Worm (Caenorhabditis elegans): ENCODE results near the gene T23D5.3.
"Not testable (repeated sequence)": the region's sequence is repeated elsewhere in the genome, so short reads cannot be mapped to it uniquely, and the experiment has no call there.

- not testable (repeated sequence) for TF ChIP-seq elt-1 (tag; optimal IDR thresholded peaks at IDR 0.05); ceh-16 (tag; optimal IDR thresholded peaks at IDR 0.05); nhr-77 (tag; optimal IDR thresholded peaks at IDR 0.05); unc-39 (tag; optimal IDR thresholded peaks at IDR 0.05); nhr-6 (tag; optimal IDR thresholded peaks at IDR 0.05); unc-62 (GFP tag; optimal IDR thresholded peaks at IDR 0.05); nhr-12 (tag; optimal IDR thresholded peaks at IDR 0.05); ama-1 (optimal IDR thresholded peaks at IDR 0.05); unc-55 (GFP tag; optimal IDR thresholded peaks at IDR 0.05); dmd-4 (tag; optimal IDR thresholded peaks at IDR 0.05)
Observed at ce11 chrV:15754731-15755130, 21.3 kb upstream of the T23D5.3 start, which contains the start of gene str-8.

Measured in whole organism, L2 larva.